Worm (Caenorhabditis elegans) whole organism, mixed stage, embryonic: ENCODE data around the gene lips-8.

Source experiments
- M03D4.4 ChIP-seq: sonication (generic microtip); optimal IDR thresholded peaks from 2 replicates; lab custom pipeline; 2017; ENCODE audit warnings: mild to moderate bottlenecking, missing genetic modification characterization, missing compliant biosample characterization
- bed-3 ChIP-seq: fragments of 200-800 bp; sonication (Bioruptor generic); optimal IDR thresholded peaks from 3 replicates; lab custom pipeline; 2018; ENCODE audit warnings: mild to moderate bottlenecking, missing genetic modification characterization, moderate library complexity, missing compliant biosample characterization
- blmp-1 ChIP-seq: fragments of 150-350 bp; optimal IDR thresholded peaks from 2 replicates; lab custom pipeline; 2014; ENCODE audit warnings: missing biosample characterization, missing genetic modification characterization
- ceh-39 ChIP-seq: fragments of 150-350 bp; optimal IDR thresholded peaks from 2 replicates; lab custom pipeline; 2014; ENCODE audit warnings: missing biosample characterization, missing genetic modification characterization
- ceh-43 ChIP-seq: fragments of 200-800 bp; sonication (Bioruptor generic); optimal IDR thresholded peaks from 2 replicates; lab custom pipeline; 2018; ENCODE audit warnings: mild to moderate bottlenecking, missing genetic modification characterization, moderate library complexity, missing compliant biosample characterization
- ceh-83 ChIP-seq: fragments of 200-800 bp; sonication (Bioruptor generic); optimal IDR thresholded peaks from 2 replicates; lab custom pipeline; 2018; ENCODE audit warnings: mild to moderate bottlenecking, missing genetic modification characterization, missing compliant biosample characterization
- ces-1 ChIP-seq: fragments of 150-350 bp; optimal IDR thresholded peaks from 2 replicates; lab custom pipeline; 2014; ENCODE audit warnings: missing biosample characterization, missing genetic modification reagents, missing genetic modification characterization
- cnd-1 ChIP-seq: fragments of 200-800 bp; sonication (Bioruptor generic); optimal IDR thresholded peaks from 2 replicates; lab custom pipeline; 2018; ENCODE audit warnings: mild to moderate bottlenecking, missing genetic modification characterization, missing compliant biosample characterization
- drap-1 ChIP-seq: fragments of 200-800 bp; sonication (Bioruptor generic); optimal IDR thresholded peaks from 3 replicates; lab custom pipeline; 2018; ENCODE audit warnings: mild to moderate bottlenecking, missing genetic modification characterization, missing compliant biosample characterization
- elt-1 ChIP-seq: sonication (generic microtip); optimal IDR thresholded peaks from 2 replicates; lab custom pipeline; 2017; ENCODE audit warnings: missing genetic modification characterization, mild to moderate bottlenecking, missing compliant biosample characterization, antibody characterized with exemption, moderate library complexity, borderline replicate concordance; ENCODE audit not compliant: insufficient read depth
- elt-3 ChIP-seq: fragments of 150-350 bp; optimal IDR thresholded peaks from 2 replicates; lab custom pipeline; 2014; ENCODE audit warnings: missing biosample characterization, missing genetic modification characterization
- ham-2 ChIP-seq: fragments of 200-800 bp; sonication (Bioruptor generic); optimal IDR thresholded peaks from 2 replicates; lab custom pipeline; 2018; ENCODE audit warnings: mild to moderate bottlenecking, missing genetic modification characterization, missing compliant biosample characterization
- hlh-1 ChIP-seq: fragments of 150-350 bp; optimal IDR thresholded peaks from 2 replicates; lab custom pipeline; 2014; ENCODE audit warnings: missing biosample characterization, missing genetic modification reagents, missing genetic modification characterization
- lin-13 ChIP-seq: fragments of 150-350 bp; optimal IDR thresholded peaks from 2 replicates; lab custom pipeline; 2014; ENCODE audit warnings: missing biosample characterization, missing genetic modification characterization
- lsy-2 ChIP-seq: fragments of 150-350 bp; optimal IDR thresholded peaks from 2 replicates; lab custom pipeline; 2014; ENCODE audit warnings: missing biosample characterization, missing genetic modification characterization
- mab-5 ChIP-seq: fragments of 150-350 bp; optimal IDR thresholded peaks from 2 replicates; lab custom pipeline; 2014; ENCODE audit warnings: missing biosample characterization, missing genetic modification characterization
- mep-1 ChIP-seq: fragments of 150-350 bp; optimal IDR thresholded peaks from 2 replicates; lab custom pipeline; 2017; ENCODE audit warnings: missing biosample characterization, missing genetic modification reagents, missing genetic modification characterization, inconsistent platforms
- mls-2 ChIP-seq: sonication (generic microtip); optimal IDR thresholded peaks from 2 replicates; lab custom pipeline; 2016; ENCODE audit warnings: mild to moderate bottlenecking, missing genetic modification characterization, moderate library complexity, missing compliant biosample characterization
- nhr-12 ChIP-seq: fragments of 150-350 bp; optimal IDR thresholded peaks from 2 replicates; lab custom pipeline; 2014; ENCODE audit warnings: missing biosample characterization, missing genetic modification characterization
- nhr-2 ChIP-seq: fragments of 150-350 bp; optimal IDR thresholded peaks from 2 replicates; lab custom pipeline; 2014; ENCODE audit warnings: missing biosample characterization, missing genetic modification characterization
- nhr-237 ChIP-seq: fragments of 150-350 bp; optimal IDR thresholded peaks from 2 replicates; lab custom pipeline; 2014; ENCODE audit warnings: missing biosample characterization, missing genetic modification characterization
- nhr-28 ChIP-seq: fragments of 150-350 bp; optimal IDR thresholded peaks from 2 replicates; lab custom pipeline; 2014; ENCODE audit warnings: missing biosample characterization, missing genetic modification characterization
- nhr-76 ChIP-seq: sonication (generic microtip); optimal IDR thresholded peaks from 2 replicates; lab custom pipeline; 2017; ENCODE audit warnings: missing biosample characterization, missing genetic modification characterization
- snpc-4 ChIP-seq: fragments of 150-350 bp; optimal IDR thresholded peaks from 2 replicates; lab custom pipeline; 2014; ENCODE audit warnings: missing biosample characterization, missing genetic modification characterization
- sptf-1 ChIP-seq: sonication (generic microtip); optimal IDR thresholded peaks from 2 replicates; lab custom pipeline; 2017; ENCODE audit warnings: mild to moderate bottlenecking, missing genetic modification characterization, moderate library complexity, missing compliant biosample characterization
- tbx-8 ChIP-seq: fragments of 200-800 bp; sonication (Bioruptor generic); optimal IDR thresholded peaks from 2 replicates; lab custom pipeline; 2018; ENCODE audit warnings: mild to moderate bottlenecking, missing genetic modification characterization, moderate library complexity, missing compliant biosample characterization
- unc-120 ChIP-seq: sonication (generic microtip); optimal IDR thresholded peaks from 2 replicates; lab custom pipeline; 2017; ENCODE audit warnings: missing genetic modification characterization, missing compliant biosample characterization; ENCODE audit not compliant: poor library complexity, severe bottlenecking
- unc-39 ChIP-seq: fragments of 150-350 bp; optimal IDR thresholded peaks from 2 replicates; lab custom pipeline; 2014; ENCODE audit warnings: missing biosample characterization, missing genetic modification characterization
- unc-62 ChIP-seq: fragments of 150-350 bp; optimal IDR thresholded peaks from 2 replicates; lab custom pipeline; 2014; ENCODE audit warnings: missing biosample characterization, missing genetic modification reagents, missing genetic modification characterization
- zip-8 ChIP-seq: fragments of 150-350 bp; optimal IDR thresholded peaks from 2 replicates; lab custom pipeline; 2014; ENCODE audit warnings: missing biosample characterization, missing genetic modification characterization
- ztf-11 ChIP-seq: fragments of 150-350 bp; optimal IDR thresholded peaks from 2 replicates; lab custom pipeline; 2014; ENCODE audit warnings: missing biosample characterization, missing genetic modification characterization

Gene lips-8

DNA sequence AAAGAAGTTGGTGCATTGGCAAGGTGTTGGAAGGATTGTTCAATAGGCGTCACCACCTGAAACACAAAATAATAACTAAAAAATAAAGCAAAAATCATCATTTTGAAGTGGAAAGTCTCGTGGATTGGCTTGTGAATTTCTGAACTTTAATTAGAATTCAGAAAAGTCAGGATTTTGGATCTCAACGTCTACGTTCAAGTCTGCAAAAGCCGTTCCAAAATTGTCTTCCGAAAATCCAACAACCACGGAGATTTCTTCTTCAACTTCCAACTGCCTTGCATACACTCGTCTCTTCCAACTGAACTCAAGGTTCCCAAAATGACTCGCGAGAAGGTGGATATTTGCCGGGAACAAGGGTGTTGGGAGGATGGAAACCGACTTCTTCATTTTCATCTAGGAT is 32.6 kb upstream of the lips-8 start, which contains the start of gene C27C12.3:
Gene C27C12.3 (minus strand): TSS at position 101 of the 400 bp plus-strand sequence.
- no peak for TF ChIP-seq ceh-43
- TF ChIP-seq mab-5 (tag; lab: Kevin White, UChicago), result no peak
- no peak for TF ChIP-seq nhr-12 (tag; lab: Kevin White, UChicago)
- no peak for TF ChIP-seq lsy-2
- TF ChIP-seq unc-39 (tag; lab: Kevin White, UChicago), result no peak
- no peak for TF ChIP-seq zip-8 (tag; lab: Kevin White, UChicago)
- TF ChIP-seq blmp-1 (tag; lab: Kevin White, UChicago), result no peak
- TF ChIP-seq hlh-1, result no peak
- TF ChIP-seq nhr-28, result no peak
- no peak for TF ChIP-seq drap-1 (GFP tag; lab: Kevin White, UChicago)
- TF ChIP-seq ces-1 (GFP tag; lab: Kevin White, UChicago), result no peak
- no peak for TF ChIP-seq bed-3 (GFP tag; lab: Kevin White, UChicago)
- TF ChIP-seq nhr-2, result no peak
- TF ChIP-seq unc-62 (GFP tag; lab: Kevin White, UChicago), result no peak
- TF ChIP-seq nhr-237, result no peak
- TF ChIP-seq elt-1 (tag; lab: Kevin White, UChicago), result no peak
- TF ChIP-seq ceh-39 (tag; lab: Kevin White, UChicago), result no peak
- TF ChIP-seq ceh-83 (GFP tag; lab: Kevin White, UChicago), result no peak
- TF ChIP-seq mep-1 (tag; lab: Kevin White, UChicago), result no peak

ce11 chrX:14868200-14868599 is 30.1 kb upstream of the lips-8 start, which contains the start of gene F31F6.1:
Gene F31F6.1 (minus strand): TSS chrX:14868300.
- TF ChIP-seq tbx-8 (GFP tag; lab: Kevin White, UChicago) (no peak), snpc-4 (tag; lab: Kevin White, UChicago) (no peak), ceh-43 (no peak), lin-13 (tag; lab: Kevin White, UChicago) (no peak), elt-3 (tag; lab: Kevin White, UChicago) (no peak), ces-1 (GFP tag; lab: Kevin White, UChicago) (no peak), elt-1 (tag; lab: Kevin White, UChicago) (no peak), nhr-12 (tag; lab: Kevin White, UChicago) (no peak), blmp-1 (tag; lab: Kevin White, UChicago) (no peak), ztf-11 (tag; lab: Kevin White, UChicago) (no peak), mls-2 (no peak), mab-5 (tag; lab: Kevin White, UChicago) (no peak), nhr-76 (no peak), ceh-83 (GFP tag; lab: Kevin White, UChicago) (no peak), lsy-2 (no peak), unc-120 (tag; lab: Kevin White, UChicago) (no peak), nhr-2 (no peak)

ce11 chrX:14871780-14872179 is 26.5 kb upstream of the lips-8 start, which contains the start of gene F31F6.2:
Gene F31F6.2 (minus strand): TSS chrX:14871880.
- no peak for TF ChIP-seq unc-39 (tag; lab: Kevin White, UChicago)
- TF ChIP-seq nhr-12 (tag; lab: Kevin White, UChicago), result no peak
- no peak for TF ChIP-seq ceh-43
- TF ChIP-seq sptf-1 (tag; lab: Kevin White, UChicago), result no peak
- no peak for TF ChIP-seq mls-2
- no peak for TF ChIP-seq bed-3 (GFP tag; lab: Kevin White, UChicago)
- TF ChIP-seq mep-1 (tag; lab: Kevin White, UChicago), result no peak
- TF ChIP-seq ces-1 (GFP tag; lab: Kevin White, UChicago), result no peak
- no peak for TF ChIP-seq unc-120 (tag; lab: Kevin White, UChicago)
- TF ChIP-seq mab-5 (tag; lab: Kevin White, UChicago), result no peak
- TF ChIP-seq blmp-1 (tag; lab: Kevin White, UChicago), result no peak
- TF ChIP-seq zip-8 (tag; lab: Kevin White, UChicago), result no peak
- no peak for TF ChIP-seq tbx-8 (GFP tag; lab: Kevin White, UChicago)
- TF ChIP-seq unc-62 (GFP tag; lab: Kevin White, UChicago), result no peak
- no peak for TF ChIP-seq ceh-39 (tag; lab: Kevin White, UChicago)
- no peak for TF ChIP-seq M03D4.4 (tag; lab: Kevin White, UChicago)
- TF ChIP-seq drap-1 (GFP tag; lab: Kevin White, UChicago), result no peak
- no peak for TF ChIP-seq lsy-2
- no peak for TF ChIP-seq elt-3 (tag; lab: Kevin White, UChicago)

DNA sequence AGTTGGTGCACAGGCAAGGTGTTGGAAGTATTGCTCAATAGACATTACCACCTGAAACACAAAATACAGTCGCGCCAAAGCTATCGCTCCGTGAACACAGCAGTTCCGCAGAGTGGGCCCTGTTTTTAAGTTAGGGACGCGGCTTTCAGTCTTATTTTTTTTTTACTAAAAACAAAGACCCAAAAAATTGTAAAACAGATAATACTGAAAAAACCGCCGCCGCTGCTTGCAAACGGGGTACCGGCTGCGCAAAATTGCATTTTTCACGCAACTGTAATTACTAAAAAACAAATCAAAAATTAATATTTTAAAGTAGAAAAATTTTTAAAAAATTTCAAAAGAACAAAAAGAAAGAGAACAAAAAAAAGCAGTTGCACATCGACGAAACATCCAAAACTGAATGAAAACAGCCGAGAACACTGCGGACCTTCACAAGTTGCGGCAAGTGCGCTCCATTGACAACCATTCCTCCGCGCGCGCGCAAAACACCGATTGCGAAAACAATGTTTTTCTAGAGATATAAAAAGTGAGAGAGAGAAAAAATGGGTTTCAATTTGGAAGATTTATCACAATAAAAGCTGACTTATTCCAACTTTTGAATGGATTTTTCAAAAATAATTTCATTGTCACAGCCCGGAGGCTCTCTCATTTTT is 25.4 kb upstream of the lips-8 start, which contains the start of gene F31F6.3:
Gene F31F6.3 (minus strand): TSS at position 51 of the 653 bp plus-strand sequence.
- no peak for TF ChIP-seq bed-3 (GFP tag; lab: Kevin White, UChicago)
- no peak for TF ChIP-seq tbx-8 (GFP tag; lab: Kevin White, UChicago)
- no peak for TF ChIP-seq zip-8 (tag; lab: Kevin White, UChicago)
- TF ChIP-seq sptf-1 (tag; lab: Kevin White, UChicago), result no peak
- TF ChIP-seq ham-2 (GFP tag; lab: Kevin White, UChicago), result no peak
- TF ChIP-seq nhr-12 (tag; lab: Kevin White, UChicago), result no peak
- no peak for TF ChIP-seq cnd-1 (tag; lab: Kevin White, UChicago)
